Worm (Caenorhabditis elegans) whole organism, early embryonic: ENCODE measurements around the gene gcy-32.

ENCODE experiments used
- B0310.2 ChIP-seq: sonication (generic microtip); optimal IDR thresholded peaks from 2 replicates; lab custom pipeline; 2016; ENCODE audit warnings: mild to moderate bottlenecking, missing genetic modification characterization, missing compliant biosample characterization
- F13C5.2 ChIP-seq: sonication (generic microtip); optimal IDR thresholded peaks from 2 replicates; lab custom pipeline; 2017; ENCODE audit warnings: mild to moderate bottlenecking, missing genetic modification characterization, inconsistent platforms, missing compliant biosample characterization
- aly-1 ChIP-seq: sonication (generic microtip); optimal IDR thresholded peaks from 2 replicates; lab custom pipeline; 2016; ENCODE audit warnings: missing genetic modification characterization, missing compliant biosample characterization
- ama-1 ChIP-seq: fragments of 150-350 bp; optimal IDR thresholded peaks from 2 replicates; lab custom pipeline; 2014
- ceh-13 ChIP-seq: fragments of 200-800 bp; sonication (Bioruptor generic); optimal IDR thresholded peaks from 2 replicates; lab custom pipeline; 2018; ENCODE audit warnings: mild to moderate bottlenecking, missing genetic modification characterization, missing compliant biosample characterization
- ceh-36 ChIP-seq: sonication (generic microtip); optimal IDR thresholded peaks from 2 replicates; lab custom pipeline; 2016; ENCODE audit warnings: missing genetic modification characterization, inconsistent platforms, missing compliant biosample characterization
- flt-1 ChIP-seq: fragments of 200-800 bp; sonication (Bioruptor generic); IDR thresholded peaks from 2 replicates; pipeline ENCODE4 v1.3.6; 2022; ENCODE audit warnings: missing genetic modification characterization, missing compliant biosample characterization
- hmbx-1 ChIP-seq: sonication (generic microtip); optimal IDR thresholded peaks from 2 replicates; lab custom pipeline; 2016; ENCODE audit warnings: mild to moderate bottlenecking, missing genetic modification characterization, missing compliant biosample characterization
- hmg-4 ChIP-seq: fragments of 200-800 bp; sonication (Bioruptor generic); optimal IDR thresholded peaks from 2 replicates; lab custom pipeline; 2018; ENCODE audit warnings: mild to moderate bottlenecking, missing genetic modification characterization, missing compliant biosample characterization
- hnd-1 ChIP-seq: sonication (generic microtip); optimal IDR thresholded peaks from 2 replicates; lab custom pipeline; 2016; ENCODE audit warnings: missing genetic modification characterization, missing compliant biosample characterization
- pes-1 ChIP-seq: fragments of 200-800 bp; sonication (Bioruptor generic); IDR thresholded peaks from 2 replicates; pipeline ENCODE4 v1.3.6; 2022; ENCODE audit warnings: missing genetic modification reagents, missing genetic modification characterization, missing compliant biosample characterization
- scrt-1 ChIP-seq: fragments of 200-800 bp; sonication (Bioruptor generic); IDR thresholded peaks from 2 replicates; pipeline ENCODE4 v1.3.6; 2022; ENCODE audit warnings: missing genetic modification characterization, missing compliant biosample characterization
- tbx-37 ChIP-seq: fragments of 200-800 bp; sonication (Bioruptor generic); conservative IDR thresholded peaks from 2 replicates; pipeline ENCODE4 v1.3.6; 2022; ENCODE audit warnings: missing genetic modification reagents, missing genetic modification characterization, missing compliant biosample characterization
- tra-4 ChIP-seq: sonication (generic microtip); optimal IDR thresholded peaks from 2 replicates; lab custom pipeline; 2017; ENCODE audit warnings: missing genetic modification characterization, missing compliant biosample characterization

DNA sequence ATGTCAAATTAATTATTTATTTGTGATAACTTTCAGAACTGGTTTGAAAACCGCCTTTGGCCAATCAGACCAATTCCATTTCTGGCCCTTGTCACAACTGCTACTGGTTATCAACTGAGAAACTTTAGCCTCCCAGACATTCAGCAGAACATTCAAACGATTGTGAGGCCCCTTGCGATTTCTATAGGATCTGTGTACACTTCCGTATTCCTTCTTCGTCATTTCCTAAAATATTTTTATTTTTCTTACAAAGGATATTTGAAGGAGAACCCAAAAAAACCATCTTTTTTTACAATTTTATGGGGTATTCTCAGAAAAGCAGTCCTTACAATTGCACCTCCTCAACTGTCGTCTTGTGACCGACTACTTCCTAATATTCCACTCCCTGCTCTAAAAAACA is 42.0 kb downstream of the gcy-32 start:
- TF ChIP-seq ama-1 (lab: Kevin White, UChicago) (no peak), ceh-36 (no peak), hmbx-1 (tag; lab: Kevin White, UChicago) (no peak), flt-1 (GFP tag; lab: Robert Waterston, UW) (no peak), pes-1 (GFP tag; lab: Robert Waterston, UW) (no peak), hmg-4 (GFP tag; lab: Kevin White, UChicago) (no peak), F13C5.2 (tag; lab: Kevin White, UChicago) (no peak), tra-4 (tag; lab: Kevin White, UChicago) (no peak), B0310.2 (tag; lab: Kevin White, UChicago) (no peak), tbx-37 (GFP tag; lab: Robert Waterston, UW) (no peak), scrt-1 (GFP tag; lab: Robert Waterston, UW) (no peak), ceh-13 (no peak), hnd-1 (tag; lab: Kevin White, UChicago) (no peak), aly-1 (no peak)
